Worm (Caenorhabditis elegans) whole organism, mixed stage, embryonic: Measurements from ENCODE around the gene str-10.

Source experiments
- blmp-1 ChIP-seq: fragments of 150-350 bp; optimal IDR thresholded peaks from 2 replicates; lab custom pipeline; 2014; ENCODE audit warnings: missing biosample characterization, missing genetic modification characterization
- elt-1 ChIP-seq: sonication (generic microtip); optimal IDR thresholded peaks from 2 replicates; lab custom pipeline; 2017; ENCODE audit warnings: missing genetic modification characterization, mild to moderate bottlenecking, missing compliant biosample characterization, antibody characterized with exemption, moderate library complexity, borderline replicate concordance; ENCODE audit not compliant: insufficient read depth
- lsy-2 ChIP-seq: fragments of 150-350 bp; optimal IDR thresholded peaks from 2 replicates; lab custom pipeline; 2014; ENCODE audit warnings: missing biosample characterization, missing genetic modification characterization
- mep-1 ChIP-seq: fragments of 150-350 bp; optimal IDR thresholded peaks from 2 replicates; lab custom pipeline; 2017; ENCODE audit warnings: missing biosample characterization, missing genetic modification reagents, missing genetic modification characterization, inconsistent platforms
- nhr-12 ChIP-seq: fragments of 150-350 bp; optimal IDR thresholded peaks from 2 replicates; lab custom pipeline; 2014; ENCODE audit warnings: missing biosample characterization, missing genetic modification characterization
- nhr-237 ChIP-seq: fragments of 150-350 bp; optimal IDR thresholded peaks from 2 replicates; lab custom pipeline; 2014; ENCODE audit warnings: missing biosample characterization, missing genetic modification characterization
- pha-4 ChIP-seq: fragments of 150-350 bp; optimal IDR thresholded peaks from 2 replicates; lab custom pipeline; 2018; ENCODE audit warnings: missing biosample characterization, missing genetic modification reagents, missing genetic modification characterization
- unc-39 ChIP-seq: fragments of 150-350 bp; optimal IDR thresholded peaks from 2 replicates; lab custom pipeline; 2014; ENCODE audit warnings: missing biosample characterization, missing genetic modification characterization
- ztf-11 ChIP-seq: fragments of 150-350 bp; optimal IDR thresholded peaks from 2 replicates; lab custom pipeline; 2014; ENCODE audit warnings: missing biosample characterization, missing genetic modification characterization

DNA sequence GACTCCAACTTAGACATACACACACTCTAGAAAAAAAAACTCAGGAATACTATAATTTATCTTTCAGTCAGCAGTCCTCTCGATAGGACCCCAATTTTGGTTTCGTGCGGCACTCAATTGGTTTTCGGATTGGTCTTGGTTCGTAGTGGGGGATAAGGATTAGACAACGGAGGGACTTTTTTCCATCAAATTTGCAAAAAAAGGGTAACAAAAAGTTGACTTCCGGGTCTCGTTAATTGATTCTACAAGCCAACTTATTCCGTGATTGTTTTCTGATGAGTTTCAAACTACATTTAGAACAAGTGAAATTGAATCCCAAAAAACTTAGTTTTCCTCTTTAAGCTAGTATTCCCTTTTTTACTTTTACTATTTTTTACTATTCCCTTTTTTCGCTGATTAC is 48.1 kb upstream of the str-10 start:
- TF ChIP-seq nhr-12 (no peak), mep-1 (tag; lab: Kevin White, UChicago) (no peak), ztf-11 (no peak), nhr-237 (no peak), elt-1 (tag; lab: Kevin White, UChicago) (no peak), blmp-1 (tag; lab: Kevin White, UChicago) (no peak), lsy-2 (tag; lab: Kevin White, UChicago) (no peak), pha-4 (tag; lab: Kevin White, UChicago) (no peak), unc-39 (tag; lab: Kevin White, UChicago) (no peak)
